Fruit fly (Drosophila melanogaster): ENCODE data around the gene Ltn1.

Gene Ltn1

dm6 chr3L:19521093-19521492, 31.0 kb downstream of the Ltn1 start:
- TF ChIP-seq noc (tag; optimal IDR thresholded peaks at IDR 0.05), result no peak

DNA sequence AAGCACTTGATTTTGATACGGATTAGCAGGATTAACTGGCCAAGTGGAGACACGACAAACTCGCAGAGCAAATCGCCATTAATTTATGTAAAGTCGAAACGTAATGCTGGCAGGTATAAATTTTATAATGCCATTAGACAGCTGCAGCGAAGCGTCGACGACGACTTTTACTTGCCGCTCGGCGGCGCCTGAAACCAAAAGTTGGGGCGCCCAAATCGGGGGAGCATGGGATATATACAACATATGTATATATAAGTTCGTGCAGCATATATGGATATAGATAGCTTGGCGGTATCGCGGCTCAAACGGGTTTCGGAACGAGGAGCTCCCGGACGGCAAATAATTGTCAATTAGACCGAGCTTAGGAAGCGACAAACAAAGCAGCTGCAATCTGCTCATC, 31.4 kb downstream of the Ltn1 start, which contains the start of gene Cpr76Bc:
Cpr76Bc (plus strand) TSS at position 301 of the 400 bp plus-strand sequence.
- no peak for TF ChIP-seq noc (tag; optimal IDR thresholded peaks at IDR 0.05)

- TF ChIP-seq noc (tag; optimal IDR thresholded peaks at IDR 0.05), result no peak
Observed at dm6 chr3L:19519349-19519748, 32.7 kb downstream of the Ltn1 start, which contains the start of gene Cpr76Bb. Gene Cpr76Bb, plus strand, starts transcription at chr3L:19519649.

- TF ChIP-seq noc (tag; optimal IDR thresholded peaks at IDR 0.05), result no peak
Observed at dm6 chr3L:19518232-19518631, 33.9 kb downstream of the Ltn1 start, which contains the start of gene Cpr76Ba. Gene Cpr76Ba, minus strand, starts transcription at chr3L:19518332.

dm6 chr3L:19516547-19516946, 35.5 kb downstream of the Ltn1 start:
- TF ChIP-seq noc (tag; optimal IDR thresholded peaks at IDR 0.05), result no peak

- TF ChIP-seq noc (tag; optimal IDR thresholded peaks at IDR 0.05), result no peak
Observed at dm6 chr3L:19512672-19513071, 39.4 kb downstream of the Ltn1 start.

DNA sequence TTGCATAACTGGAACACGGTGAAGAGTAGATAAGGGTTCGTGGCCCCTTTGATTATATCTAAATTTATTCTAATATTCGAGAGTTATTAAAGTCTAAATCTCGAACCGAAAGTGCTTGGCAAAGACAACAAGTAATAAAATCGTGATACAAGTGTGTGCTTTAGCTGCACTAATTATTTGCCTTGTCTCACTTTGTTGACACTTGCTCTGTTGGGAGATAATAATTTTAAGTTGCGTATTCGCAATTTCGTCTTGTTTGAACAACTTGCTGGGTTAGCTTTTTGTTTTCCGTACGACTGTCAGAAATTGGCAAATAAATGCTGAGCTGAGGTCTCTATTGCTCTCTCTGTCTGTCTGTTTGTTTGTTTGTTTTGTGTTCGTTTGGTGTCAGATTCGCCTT, 47.4 kb downstream of the Ltn1 start:
- TF ChIP-seq noc (tag; optimal IDR thresholded peaks at IDR 0.05), result peak; percentile 71

DNA sequence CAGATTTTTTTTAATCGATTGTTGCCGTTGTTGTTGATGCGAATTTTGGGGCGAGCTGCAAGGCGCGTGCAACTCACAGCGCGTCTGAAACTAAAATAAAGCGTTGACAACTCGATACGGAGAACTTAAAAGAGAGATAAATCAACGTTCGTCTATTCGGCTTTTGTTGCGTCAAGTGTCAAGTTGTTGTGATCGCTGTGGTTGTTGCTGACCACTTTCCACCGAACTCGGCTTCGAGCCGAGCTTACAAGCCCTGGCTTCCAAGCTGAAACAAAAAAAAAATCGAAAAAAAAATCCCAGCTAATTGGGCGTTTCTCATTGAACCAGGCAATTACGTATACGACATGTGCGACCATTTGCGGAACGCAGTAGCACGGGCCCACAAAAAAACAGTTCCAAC, 48.3 kb downstream of the Ltn1 start, which contains the start of gene CG9452:
CG9452 (minus strand) TSS at position 101 of the 400 bp plus-strand sequence.
- no peak for TF ChIP-seq noc (tag; optimal IDR thresholded peaks at IDR 0.05)

DNA sequence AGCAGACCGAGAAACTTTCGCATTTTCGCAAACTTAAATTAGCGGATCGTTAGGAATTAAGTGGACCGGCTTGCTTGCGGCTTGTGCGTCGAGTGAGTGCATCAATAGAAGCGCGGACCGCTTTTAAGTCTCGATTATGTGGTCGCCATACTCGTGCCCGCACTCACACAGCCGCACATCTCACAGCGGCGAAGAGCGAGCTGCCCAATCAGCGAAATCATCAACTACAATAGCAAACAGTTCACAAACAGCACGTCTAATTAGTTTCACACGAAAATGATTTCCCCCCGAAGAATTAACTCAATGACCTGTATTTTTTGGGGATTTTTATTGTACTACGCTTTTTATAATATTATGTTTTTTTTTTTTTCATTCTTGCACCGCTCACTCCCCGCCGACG, 51.4 kb downstream of the Ltn1 start, which contains the start of gene CG9451:
CG9451 (minus strand) TSS at position 101 of the 400 bp plus-strand sequence.
- peak; percentile 20 for TF ChIP-seq noc (tag; optimal IDR thresholded peaks at IDR 0.05)

dm6 chr3L:19499334-19499733, 52.8 kb downstream of the Ltn1 start:
- TF ChIP-seq noc (tag; optimal IDR thresholded peaks at IDR 0.05), result no peak

- no peak for TF ChIP-seq noc (tag; optimal IDR thresholded peaks at IDR 0.05)
Observed at dm6 chr3L:19497623-19498022, 54.5 kb downstream of the Ltn1 start, which contains the start of gene CG9449. Gene CG9449, minus strand, starts transcription at chr3L:19497723.

DNA sequence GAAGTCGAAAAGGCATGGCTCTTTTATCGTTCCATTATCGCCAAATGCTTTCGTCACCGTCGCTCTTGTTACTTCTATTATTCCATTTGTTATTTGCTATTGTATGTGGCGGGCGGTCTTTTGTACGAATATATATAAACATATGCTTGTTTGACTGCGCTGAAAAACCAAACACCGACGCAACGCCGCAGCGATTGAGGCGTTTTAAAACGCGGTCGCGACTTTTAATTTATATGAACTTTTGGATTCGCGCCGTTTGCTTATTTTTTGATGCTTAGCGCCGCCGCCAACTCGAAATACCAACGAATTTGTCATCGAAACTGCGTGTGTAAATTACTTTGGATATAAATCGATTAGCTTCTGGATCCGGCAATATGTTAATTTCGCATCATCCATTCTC, 55.0 kb downstream of the Ltn1 start:
- no peak for TF ChIP-seq noc (tag; optimal IDR thresholded peaks at IDR 0.05)

dm6 chr3L:19496600-19496999, 55.5 kb downstream of the Ltn1 start:
- no peak for TF ChIP-seq noc (tag; optimal IDR thresholded peaks at IDR 0.05)

dm6 chr3L:19495991-19496588, 56.0 kb downstream of the Ltn1 start:
- peak; percentile 40 for TF ChIP-seq noc (tag; optimal IDR thresholded peaks at IDR 0.05)

DNA sequence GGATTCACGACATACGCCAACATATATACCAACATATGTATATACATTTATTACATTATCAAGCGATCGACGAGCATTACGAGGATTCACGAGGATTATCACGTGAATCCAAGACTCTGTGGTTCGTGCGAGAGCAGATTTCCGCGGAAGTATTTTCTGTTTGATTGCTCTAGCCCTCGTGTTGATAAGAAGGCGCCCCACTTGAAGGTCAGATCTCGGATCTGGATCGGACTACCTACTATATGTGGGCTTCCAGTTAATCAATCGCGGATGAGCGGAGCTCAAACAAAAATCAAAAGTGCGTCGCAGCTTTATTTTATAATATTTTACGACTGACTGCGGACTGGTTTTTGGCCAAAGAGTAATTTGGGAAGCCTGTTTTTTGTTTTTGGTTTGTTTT, 57.1 kb downstream of the Ltn1 start:
- peak; percentile 11 for TF ChIP-seq noc (tag; optimal IDR thresholded peaks at IDR 0.05)
